Fruit fly (Drosophila melanogaster) whole organism, wandering third instar larva: ENCODE results near the gene CG14294.

ENCODE experiments used
- Hr78 ChIP-seq: fragments of >200 bp; optimal IDR thresholded peaks from 2 replicates; lab custom pipeline; 2017; ENCODE audit warnings: missing biosample characterization, missing genetic modification characterization
- Myc ChIP-seq: fragments of >200 bp; optimal IDR thresholded peaks from 2 replicates; lab custom pipeline; 2017
- br ChIP-seq: fragments of 200-800 bp; sonication (Bioruptor generic); optimal IDR thresholded peaks from 2 replicates; lab custom pipeline; 2016; ENCODE audit warnings: missing biosample characterization, missing genetic modification characterization
- sv ChIP-seq: fragments of 200-800 bp; sonication (Bioruptor generic); optimal IDR thresholded peaks from 3 replicates; lab custom pipeline; 2016; ENCODE audit warnings: missing biosample characterization, missing genetic modification characterization

DNA sequence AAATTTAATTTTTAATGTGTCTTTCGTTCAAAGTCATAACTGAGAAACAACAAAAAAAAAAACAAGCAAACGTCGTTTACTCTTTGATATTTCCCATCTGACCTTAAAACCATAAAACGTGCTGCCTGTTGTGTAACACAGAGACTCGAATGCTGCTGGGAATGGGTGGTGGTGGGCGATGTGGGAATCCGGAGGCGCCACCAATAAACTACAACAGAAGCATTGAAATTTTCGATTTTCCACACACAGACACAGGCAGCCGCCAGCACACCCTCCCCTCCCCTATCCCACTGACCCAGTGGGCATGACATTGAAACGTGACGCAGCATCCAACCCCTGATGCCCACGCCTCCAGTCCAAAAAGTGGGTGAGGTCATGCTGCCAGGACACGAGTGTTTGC, 8.3 kb upstream of the CG14294 start:
- TF ChIP-seq br (no peak), sv (GFP tag; lab: Kevin White, UChicago) (no peak), Myc (lab: Kevin White, UChicago) (no peak), Hr78 (GFP tag; lab: Kevin White, UChicago) (no peak)
